Worm (Caenorhabditis elegans) whole organism, L1 larva: ENCODE measurements around the gene F29B9.5.

ENCODE experiments used
- C04F5.9 ChIP-seq: sonication (generic microtip); optimal IDR thresholded peaks from 2 replicates; lab custom pipeline; 2016; ENCODE audit warnings: missing genetic modification characterization, missing compliant biosample characterization
- C34B4.2 ChIP-seq: sonication (generic microtip); optimal IDR thresholded peaks from 2 replicates; lab custom pipeline; 2017; ENCODE audit warnings: mild to moderate bottlenecking, missing genetic modification characterization, missing compliant biosample characterization
- aha-1 ChIP-seq: fragments of 150-350 bp; optimal IDR thresholded peaks from 2 replicates; lab custom pipeline; 2014; ENCODE audit warnings: missing biosample characterization, missing genetic modification characterization
- alr-1 ChIP-seq: fragments of 200-800 bp; sonication (Bioruptor generic); optimal IDR thresholded peaks from 2 replicates; lab custom pipeline; 2018; ENCODE audit warnings: borderline replicate concordance, mild to moderate bottlenecking, missing genetic modification characterization, missing compliant biosample characterization
- blmp-1 ChIP-seq: fragments of 150-350 bp; optimal IDR thresholded peaks from 2 replicates; lab custom pipeline; 2014; ENCODE audit warnings: missing biosample characterization, missing genetic modification characterization
- ceh-82 ChIP-seq, 3 experiments: fragments of 150-350 bp in 1 of 3; sonication (generic microtip) in 2 of 3; optimal IDR thresholded peaks; 2 replicates each; lab custom pipeline; 2014 to 2017; ENCODE audit warnings: missing biosample characterization in 3 of 3, missing genetic modification characterization in 3 of 3
- ceh-88 ChIP-seq: fragments of 200-800 bp; sonication (Bioruptor generic); IDR thresholded peaks from 2 replicates; pipeline ENCODE4 v1.3.6; 2022; ENCODE audit warnings: missing genetic modification characterization, missing compliant biosample characterization
- ces-1 ChIP-seq: fragments of 150-350 bp; optimal IDR thresholded peaks from 2 replicates; lab custom pipeline; 2014; ENCODE audit warnings: missing biosample characterization, missing genetic modification reagents, missing genetic modification characterization
- dsc-1 ChIP-seq: sonication (generic microtip); optimal IDR thresholded peaks from 2 replicates; lab custom pipeline; 2016; ENCODE audit warnings: mild to moderate bottlenecking, missing genetic modification characterization, missing compliant biosample characterization
- efl-1 ChIP-seq, 4 experiments: fragments of 150-350 bp; optimal IDR thresholded peaks in 3 of 4; peaks in 1 of 4; 1 replicate in 1 of 4; 2 replicates in 3 of 4; lab custom pipeline; 2014; ENCODE audit warnings: missing biosample characterization in 2 of 4, missing genetic modification characterization in 2 of 4, missing genetic modification reagents in 2 of 4
- efl-3 ChIP-seq: fragments of 200-800 bp; sonication (Bioruptor generic); optimal IDR thresholded peaks from 2 replicates; lab custom pipeline; 2018; ENCODE audit warnings: mild to moderate bottlenecking, missing genetic modification characterization, missing compliant biosample characterization
- egl-13 ChIP-seq: sonication (generic microtip); optimal IDR thresholded peaks from 2 replicates; lab custom pipeline; 2016; ENCODE audit warnings: missing genotype, missing genetic modification reagents, missing genetic modification characterization, missing compliant biosample characterization
- elt-3 ChIP-seq, 6 experiments: fragments of 150-350 bp in 1 of 6; sonication (generic microtip); optimal IDR thresholded peaks; 2 replicates each; lab custom pipeline; 2017 to 2018; ENCODE audit warnings: missing biosample characterization in 6 of 6, missing genetic modification characterization in 6 of 6, inconsistent platforms in 1 of 6
- fos-1 ChIP-seq: fragments of 150-350 bp; optimal IDR thresholded peaks from 2 replicates; lab custom pipeline; 2014; ENCODE audit warnings: missing biosample characterization, missing genetic modification characterization
- hpl-2 ChIP-seq: fragments of 150-350 bp; optimal IDR thresholded peaks from 2 replicates; lab custom pipeline; 2014; ENCODE audit warnings: missing biosample characterization, missing genetic modification reagents, missing genetic modification characterization
- irx-1 ChIP-seq: sonication (generic microtip); optimal IDR thresholded peaks from 2 replicates; lab custom pipeline; 2016; ENCODE audit warnings: missing genetic modification characterization, missing compliant biosample characterization
- jun-1 ChIP-seq: fragments of 150-350 bp; optimal IDR thresholded peaks from 2 replicates; lab custom pipeline; 2014; ENCODE audit warnings: missing biosample characterization, missing genetic modification reagents, missing genetic modification characterization
- lin-13 ChIP-seq: fragments of 150-350 bp; optimal IDR thresholded peaks from 2 replicates; lab custom pipeline; 2014; ENCODE audit warnings: missing biosample characterization, missing genetic modification reagents, missing genetic modification characterization
- lin-14 ChIP-seq: fragments of 200-800 bp; sonication (Bioruptor generic); optimal IDR thresholded peaks from 2 replicates; lab custom pipeline; 2018; ENCODE audit warnings: mild to moderate bottlenecking, missing genetic modification characterization, moderate library complexity, missing compliant biosample characterization
- lin-15B ChIP-seq: fragments of 150-350 bp; sonication (generic microtip); optimal IDR thresholded peaks from 3 replicates; lab custom pipeline; 2014; ENCODE audit warnings: missing biosample characterization, missing genetic modification characterization
- lin-35 ChIP-seq, 2 experiments: fragments of 150-350 bp; optimal IDR thresholded peaks; 2 replicates each; lab custom pipeline; 2014; ENCODE audit warnings: missing biosample characterization in 2 of 2, missing genetic modification characterization in 2 of 2, missing genetic modification reagents in 2 of 2
- lin-39 ChIP-seq: fragments of 150-350 bp; optimal IDR thresholded peaks from 2 replicates; lab custom pipeline; 2014; ENCODE audit warnings: missing biosample characterization, missing genetic modification reagents, missing genetic modification characterization
- lir-3 ChIP-seq: sonication (generic microtip); optimal IDR thresholded peaks from 2 replicates; lab custom pipeline; 2016; ENCODE audit warnings: mild to moderate bottlenecking, missing genetic modification characterization, moderate library complexity, missing compliant biosample characterization; ENCODE audit not compliant: poor library complexity
- lsy-2 ChIP-seq, 2 experiments: fragments of 150-350 bp; optimal IDR thresholded peaks; 2 replicates each; lab custom pipeline; 2014; ENCODE audit warnings: missing biosample characterization in 2 of 2, missing genetic modification characterization in 2 of 2
- mab-9 ChIP-seq: fragments of 200-800 bp; sonication (Bioruptor generic); IDR thresholded peaks from 2 replicates; pipeline ENCODE4 v1.3.6; 2022; ENCODE audit warnings: missing genetic modification reagents, missing genetic modification characterization, missing compliant biosample characterization
- mdl-1 ChIP-seq, 2 experiments: fragments of 150-350 bp; optimal IDR thresholded peaks; 2 replicates each; lab custom pipeline; 2014 to 2017; ENCODE audit warnings: missing biosample characterization in 2 of 2, missing genetic modification characterization in 2 of 2, inconsistent platforms in 1 of 2
- mep-1 ChIP-seq: fragments of 150-350 bp; optimal IDR thresholded peaks from 2 replicates; lab custom pipeline; 2014; ENCODE audit warnings: missing biosample characterization, missing genetic modification characterization
- nhr-71 ChIP-seq: sonication (generic microtip); optimal IDR thresholded peaks from 2 replicates; lab custom pipeline; 2016; ENCODE audit warnings: mild to moderate bottlenecking, missing genetic modification characterization, moderate library complexity, missing compliant biosample characterization
- nhr-84 ChIP-seq: sonication (generic microtip); optimal IDR thresholded peaks from 2 replicates; lab custom pipeline; 2017; ENCODE audit warnings: missing biosample characterization, missing genetic modification characterization
- nhr-85 ChIP-seq: sonication (generic microtip); peaks from one replicate; lab custom pipeline; 2016; ENCODE audit warnings: missing genetic modification characterization, inconsistent platforms, missing compliant biosample characterization
- nhr-90 ChIP-seq: sonication (generic microtip); optimal IDR thresholded peaks from 2 replicates; lab custom pipeline; 2016; ENCODE audit warnings: mild to moderate bottlenecking, missing genetic modification characterization, missing compliant biosample characterization; ENCODE audit not compliant: poor library complexity
- rnt-1 ChIP-seq: sonication (generic microtip); optimal IDR thresholded peaks from 2 replicates; lab custom pipeline; 2016; ENCODE audit warnings: mild to moderate bottlenecking, missing genetic modification characterization, moderate library complexity, missing compliant biosample characterization
- skn-1 ChIP-seq: fragments of 150-350 bp; optimal IDR thresholded peaks from 2 replicates; lab custom pipeline; 2014; ENCODE audit warnings: missing biosample characterization, missing genetic modification characterization
- sptf-1 ChIP-seq: fragments of 150-350 bp; optimal IDR thresholded peaks from 2 replicates; lab custom pipeline; 2014; ENCODE audit warnings: missing biosample characterization, missing genetic modification characterization
- sup-37 ChIP-seq: fragments of 200-800 bp; sonication (Bioruptor generic); optimal IDR thresholded peaks from 2 replicates; lab custom pipeline; 2018; ENCODE audit warnings: mild to moderate bottlenecking, missing genetic modification characterization, missing compliant biosample characterization
- unc-30 ChIP-seq: sonication (generic microtip); optimal IDR thresholded peaks from 2 replicates; lab custom pipeline; 2017; ENCODE audit warnings: missing biosample characterization, missing genetic modification characterization
- unc-98 ChIP-seq: fragments of 200-800 bp; sonication (Bioruptor generic); IDR thresholded peaks from 2 replicates; pipeline ENCODE4 v1.3.6; 2022; ENCODE audit warnings: missing genetic modification characterization, missing compliant biosample characterization

Gene F29B9.5

ce11 chrIV:4636001-4636400 lies 16.2 kb upstream of the F29B9.5 start, which contains the start of gene R105.5:
R105.5 (plus strand) TSS chrIV:4636301.
- TF ChIP-seq lin-14 (GFP tag; lab: Kevin White, UChicago) (no peak), nhr-90 (tag; lab: Kevin White, UChicago) (no peak), ceh-88 (GFP tag; lab: Robert Waterston, UW) (no peak), lin-13 (no peak), lin-15B (tag; lab: Kevin White, UChicago) (no peak), jun-1 (tag; lab: Kevin White, UChicago) (no peak), efl-1 (optimal IDR thresholded peaks at IDR 0.05; lab: Kevin White, UChicago) (no peak), efl-1 (GFP tag; optimal IDR thresholded peaks at IDR 0.05 in 1 of 2; lab: Kevin White, UChicago) (no peak), C04F5.9 (tag; lab: Kevin White, UChicago) (no peak), mep-1 (tag; lab: Kevin White, UChicago) (no peak), sup-37 (no peak), unc-98 (GFP tag; lab: Robert Waterston, UW) (no peak), mab-9 (GFP tag; lab: Robert Waterston, UW) (no peak), hpl-2 (GFP tag; lab: Kevin White, UChicago) (no peak), egl-13 (no peak), nhr-84 (tag; lab: Kevin White, UChicago) (no peak)

- TF ChIP-seq lin-15B (tag; lab: Kevin White, UChicago) (no peak), rnt-1 (peak; percentile 38), lin-14 (GFP tag; lab: Kevin White, UChicago) (peak; percentile 24)
Measured at ce11 chrIV:4637840-4638239, 14.4 kb upstream of the F29B9.5 start, which contains the start of gene F19C7.8. F19C7.8 (minus strand) TSS chrIV:4638095.

- TF ChIP-seq hpl-2 (GFP tag; lab: Kevin White, UChicago) (no peak), C34B4.2 (tag; lab: Kevin White, UChicago) (no peak)
- TF ChIP-seq, all 84 proteins: peak for 0
Measured at ce11 chrIV:4639352-4639751, 12.9 kb upstream of the F29B9.5 start.

- TF ChIP-seq nhr-85: no peak
- TF ChIP-seq lsy-2 (tag; optimal IDR thresholded peaks at IDR 0.05; lab: Kevin White, UChicago): no peak
- no peak for TF ChIP-seq nhr-71
- TF ChIP-seq aha-1: no peak
- TF ChIP-seq efl-3 (GFP tag; lab: Kevin White, UChicago): no peak
- TF ChIP-seq skn-1 (tag; lab: Kevin White, UChicago): no peak
- no peak for TF ChIP-seq unc-30 (tag; lab: Kevin White, UChicago)
- no peak for TF ChIP-seq fos-1
- TF ChIP-seq jun-1 (tag; lab: Kevin White, UChicago): no peak
- no peak for TF ChIP-seq lin-35 (GFP tag; optimal IDR thresholded peaks at IDR 0.05; lab: Kevin White, UChicago)
- no peak for TF ChIP-seq mdl-1 (tag; optimal IDR thresholded peaks at IDR 0.05; lab: Kevin White, UChicago)
- no peak for TF ChIP-seq irx-1 (tag; lab: Kevin White, UChicago)
- no peak for TF ChIP-seq alr-1 (tag; lab: Kevin White, UChicago)
- peak in 1 of 6 experiments; percentile 43 for TF ChIP-seq elt-3 (tag; optimal IDR thresholded peaks at IDR 0.05; lab: Kevin White, UChicago)
- TF ChIP-seq blmp-1: peak; percentile 63
- TF ChIP-seq lin-15B (tag; lab: Kevin White, UChicago): no peak
- no peak for TF ChIP-seq lin-39
- TF ChIP-seq mep-1 (tag; lab: Kevin White, UChicago): no peak
Measured at ce11 chrIV:4640941-4641340, 11.3 kb upstream of the F29B9.5 start.

- no peak for TF ChIP-seq ceh-82 (tag; optimal IDR thresholded peaks at IDR 0.05; lab: Kevin White, UChicago)
- no peak for TF ChIP-seq ces-1 (GFP tag; lab: Kevin White, UChicago)
- no peak for TF ChIP-seq sptf-1 (tag; lab: Kevin White, UChicago)
- no peak for TF ChIP-seq lir-3 (tag; lab: Kevin White, UChicago)
- TF ChIP-seq hpl-2 (GFP tag; lab: Kevin White, UChicago): no peak
- TF ChIP-seq blmp-1: peak; percentile 42
- TF ChIP-seq dsc-1 (tag; lab: Kevin White, UChicago): peak; percentile 59
- peak; percentile 22 for TF ChIP-seq rnt-1
Measured at ce11 chrIV:4643577-4643976, 8.6 kb upstream of the F29B9.5 start.
